Fruit fly (Drosophila melanogaster): ENCODE data around the gene CG3108.

CG3108 gene

dm6 chrX:5763443-5764000 lies 17.9 kb downstream of the CG3108 start (continued):
- no peak for TF ChIP-seq Nf-YA (GFP tag; IDR thresholded peaks at IDR 0.05)
- TF ChIP-seq CG4617 (GFP tag; optimal IDR thresholded peaks at IDR 0.05; ENCODE audit: borderline replicate concordance), result no peak
- peak; percentile 94 for TF ChIP-seq CG10431 (GFP tag; optimal IDR thresholded peaks at IDR 0.05)
- no peak for TF ChIP-seq sr (GFP tag; IDR thresholded peaks at IDR 0.05)
- no peak for TF ChIP-seq tx (GFP tag; optimal IDR thresholded peaks at IDR 0.05)
- peak; percentile 24; the same call in 1 of the 3 replicates for TF ChIP-seq CG16813 (GFP tag; IDR thresholded peaks at IDR 0.05; ENCODE audit: partially characterized antibody)
- TF ChIP-seq vnd (GFP tag; IDR thresholded peaks at IDR 0.05; ENCODE audit: partially characterized antibody), result peak; percentile 26; the same call in 1 of the 3 replicates
- TF ChIP-seq CG10274 (GFP tag; optimal IDR thresholded peaks at IDR 0.05), result no peak

- TF ChIP-seq her (GFP tag; optimal IDR thresholded peaks at IDR 0.05) (no peak), CG13624 (GFP tag; optimal IDR thresholded peaks at IDR 0.05) (no peak), sisA (GFP tag; IDR thresholded peaks at IDR 0.05) (no peak), z (GFP tag; IDR thresholded peaks at IDR 0.05) (0 out of 3 replicates have a peak, but pooled peaks have one; percentile 20), CG4328 (GFP tag; optimal IDR thresholded peaks at IDR 0.05) (no peak), Blimp-1 (GFP tag; optimal IDR thresholded peaks at IDR 0.05) (peak; percentile 85), YL-1 (GFP tag; optimal IDR thresholded peaks at IDR 0.05) (no peak), NFAT (GFP tag; IDR thresholded peaks at IDR 0.05) (peak; percentile 71; the same call in 1 of the 2 replicates), CG4730 (GFP tag; IDR thresholded peaks at IDR 0.05) (no peak), chinmo (GFP tag; IDR thresholded peaks at IDR 0.05; ENCODE audit: partially characterized antibody) (0 out of 4 replicates have a peak, but pooled peaks have one; percentile 16), CG10431 (GFP tag; optimal IDR thresholded peaks at IDR 0.05) (peak; percentile 90), CG6791 (GFP tag; IDR thresholded peaks at IDR 0.05; ENCODE audit: partially characterized antibody) (0 out of 3 replicates have a peak, but pooled peaks have one; percentile 24), stc (GFP tag; IDR thresholded peaks at IDR 0.05) (0 out of 2 replicates have a peak, but pooled peaks have one; percentile 9), CG1024 (GFP tag; IDR thresholded peaks at IDR 0.05) (no peak), CrebB (tag; optimal IDR thresholded peaks at IDR 0.05) (no peak), Hr78 (GFP tag; optimal IDR thresholded peaks at IDR 0.05) (peak in 1 of 2 experiments; percentile 81), shn (GFP tag; optimal IDR thresholded peaks at IDR 0.05) (no peak), Pdp1 (GFP tag; optimal IDR thresholded peaks at IDR 0.05) (peak in 1 of 2 experiments; percentile 84), sens (GFP tag) (no peak), CG10366 (GFP tag; IDR thresholded peaks at IDR 0.05) (no peak), Doc2 (GFP tag; IDR thresholded peaks at IDR 0.05) (no peak), CG32772 (GFP tag; IDR thresholded peaks at IDR 0.05) (peak; percentile 50; the same call in 1 of the 2 replicates), crol (GFP tag; IDR thresholded peaks at IDR 0.05) (peak; percentile 92), CG2199 (GFP tag; IDR thresholded peaks at IDR 0.05) (peak; percentile 79; the same call in 1 of the 3 replicates)
Measured at dm6 chrX:5756146-5756545, 25.3 kb downstream of the CG3108 start.

dm6 chrX:5754837-5755828 lies 26.3 kb downstream of the CG3108 start, which contains the start of the genes lin-52 and CG15771:
Gene lin-52, minus strand, starts transcription at chrX:5754958.
Gene CG15771, plus strand, starts transcription at chrX:5755574.
- TF ChIP-seq CG4328 (GFP tag; optimal IDR thresholded peaks at IDR 0.05) (peak; percentile 97), pzg (GFP tag; optimal IDR thresholded peaks at IDR 0.05) (peak; percentile 85), CG12071 (GFP tag; optimal IDR thresholded peaks at IDR 0.05) (peak; percentile 88), CG15073 (GFP tag; optimal IDR thresholded peaks at IDR 0.05) (peak; percentile 80), row (GFP tag; IDR thresholded peaks at IDR 0.05) (peak; percentile 100), grn (GFP tag; optimal IDR thresholded peaks at IDR 0.05) (peak; percentile 45), Oli (tag; optimal IDR thresholded peaks at IDR 0.05) (peak; percentile 97), H2.0 (GFP tag; IDR thresholded peaks at IDR 0.05) (peak; percentile 87), Lhr (GFP tag; optimal IDR thresholded peaks at IDR 0.05) (peak; percentile 73), CG9437 (GFP tag; optimal IDR thresholded peaks at IDR 0.05) (peak; percentile 85), tna (GFP tag; IDR thresholded peaks at IDR 0.05; ENCODE audit: partially characterized antibody) (no peak), CTCF (GFP tag; optimal IDR thresholded peaks at IDR 0.05) (peak; percentile 69), Ravus (GFP tag; IDR thresholded peaks at IDR 0.05) (peak; percentile 62), mam (GFP tag; optimal IDR thresholded peaks at IDR 0.05) (peak; percentile 72), CG5180 (GFP tag; optimal IDR thresholded peaks at IDR 0.05) (peak; percentile 88), CG9817 (tag; optimal IDR thresholded peaks at IDR 0.05) (peak; percentile 95)

Data from whole organism, embryonic.